Fruit fly (Drosophila melanogaster) whole organism, prepupa: ENCODE results near the gene Ama.

ENCODE experiments used
- Blimp-1 ChIP-seq: fragments of 200-800 bp; sonication (Bioruptor generic); optimal IDR thresholded peaks from 3 replicates; lab custom pipeline; 2017; ENCODE audit warnings: missing biosample characterization, missing genetic modification characterization, mild to moderate bottlenecking, moderate library complexity, missing genetic modification reagents
- CG11294 ChIP-seq: fragments of 200-800 bp; sonication (Bioruptor generic); IDR thresholded peaks from 2 replicates; pipeline ENCODE4 v1.3.6; 2022; ENCODE audit warnings: missing biosample characterization, missing genetic modification characterization
- CG11762 ChIP-seq: fragments of 200-800 bp; sonication (Bioruptor generic); optimal IDR thresholded peaks from 3 replicates; lab custom pipeline; 2016; ENCODE audit warnings: missing biosample characterization, missing genetic modification characterization; ENCODE audit not compliant: insufficient read depth
- CG15336 ChIP-seq: fragments of 200-800 bp; sonication (Bioruptor generic); IDR thresholded peaks from 2 replicates; pipeline ENCODE4 v1.3.6; 2022; ENCODE audit warnings: missing biosample characterization, missing genetic modification characterization
- CG1621 ChIP-seq: fragments of 200-800 bp; sonication (Bioruptor generic); optimal IDR thresholded peaks from 3 replicates; lab custom pipeline; 2018; ENCODE audit warnings: missing biosample characterization, mild to moderate bottlenecking, missing genetic modification characterization
- CG16779 ChIP-seq: fragments of 200-800 bp; sonication (Bioruptor generic); optimal IDR thresholded peaks from 3 replicates; lab custom pipeline; 2017; ENCODE audit warnings: missing biosample characterization, mild to moderate bottlenecking, missing genetic modification characterization
- CG3032 ChIP-seq: fragments of 200-800 bp; optimal IDR thresholded peaks from 2 replicates; lab custom pipeline; 2019; ENCODE audit warnings: missing biosample characterization, mild to moderate bottlenecking, missing genetic modification characterization, moderate library complexity
- CG31627 ChIP-seq: fragments of 200-800 bp; sonication (Bioruptor generic); optimal IDR thresholded peaks from 3 replicates; lab custom pipeline; 2016; ENCODE audit warnings: missing biosample characterization, missing genetic modification characterization
- CG32006 ChIP-seq: fragments of 200-800 bp; sonication (Bioruptor generic); optimal IDR thresholded peaks from 3 replicates; lab custom pipeline; 2017; ENCODE audit warnings: missing biosample characterization, mild to moderate bottlenecking, missing genetic modification characterization
- CG3919 ChIP-seq: fragments of 200-800 bp; sonication (Bioruptor generic); optimal IDR thresholded peaks from 3 replicates; lab custom pipeline; 2016; ENCODE audit warnings: missing biosample characterization, missing genetic modification characterization
- CG6808 ChIP-seq: fragments of 200-800 bp; sonication (Bioruptor generic); optimal IDR thresholded peaks from 3 replicates; lab custom pipeline; 2017; ENCODE audit warnings: missing biosample characterization, missing genetic modification characterization, mild to moderate bottlenecking, moderate library complexity, missing genetic modification reagents
- CG6854 ChIP-seq: fragments of 200-800 bp; sonication (Bioruptor generic); optimal IDR thresholded peaks from 2 replicates; lab custom pipeline; 2017; ENCODE audit warnings: missing biosample characterization, mild to moderate bottlenecking, missing genetic modification characterization
- CG7368 ChIP-seq: fragments of 200-800 bp; sonication (Bioruptor generic); optimal IDR thresholded peaks from 3 replicates; lab custom pipeline; 2016; ENCODE audit warnings: missing biosample characterization, missing genetic modification characterization
- CG8119 ChIP-seq: fragments of 200-800 bp; sonication (Bioruptor generic); IDR thresholded peaks from 3 replicates; pipeline ENCODE4 v1.3.6; 2022; ENCODE audit warnings: missing biosample characterization, missing genetic modification characterization
- CG8319 ChIP-seq: fragments of 200-800 bp; sonication (Bioruptor generic); optimal IDR thresholded peaks from 3 replicates; lab custom pipeline; 2016; ENCODE audit warnings: missing biosample characterization, missing genetic modification characterization
- CG8632 ChIP-seq: fragments of 200-800 bp; sonication (Bioruptor generic); optimal IDR thresholded peaks from 3 replicates; lab custom pipeline; 2016; ENCODE audit warnings: missing biosample characterization, missing genetic modification characterization
- CG9139 ChIP-seq: fragments of 200-800 bp; sonication (Bioruptor generic); optimal IDR thresholded peaks from 3 replicates; lab custom pipeline; 2017; ENCODE audit warnings: missing biosample characterization, mild to moderate bottlenecking, missing genetic modification characterization
- Eip78C ChIP-seq: fragments of 200-800 bp; sonication (Bioruptor generic); peaks from one replicate; lab custom pipeline; 2016; ENCODE audit warnings: missing biosample characterization, missing genetic modification characterization
- Eip93F ChIP-seq: fragments of 200-800 bp; sonication (Bioruptor generic); optimal IDR thresholded peaks from 2 replicates; lab custom pipeline; 2016; ENCODE audit warnings: missing biosample characterization, mild to moderate bottlenecking, missing genetic modification characterization
- Ets96B ChIP-seq: fragments of 200-800 bp; optimal IDR thresholded peaks from 2 replicates; lab custom pipeline; 2019; ENCODE audit warnings: missing biosample characterization, mild to moderate bottlenecking, missing genetic modification characterization, moderate library complexity
- Gug ChIP-seq: fragments of 200-800 bp; sonication (Bioruptor generic); IDR thresholded peaks from 2 replicates; pipeline ENCODE4 v1.3.6; 2022; ENCODE audit warnings: missing biosample characterization, missing genetic modification characterization
- Hr39 ChIP-seq: fragments of 200-800 bp; sonication (Bioruptor generic); optimal IDR thresholded peaks from 2 replicates; lab custom pipeline; 2016; ENCODE audit warnings: missing biosample characterization, missing genetic modification characterization
- Hr4 ChIP-seq: fragments of 200-800 bp; sonication (Bioruptor generic); optimal IDR thresholded peaks from 3 replicates; lab custom pipeline; 2016; ENCODE audit warnings: missing biosample characterization, missing genetic modification characterization
- Met ChIP-seq: fragments of 200-800 bp; sonication (Bioruptor generic); optimal IDR thresholded peaks from 3 replicates; lab custom pipeline; 2016; ENCODE audit warnings: missing biosample characterization, missing genetic modification characterization
- Sox102F ChIP-seq: fragments of 200-800 bp; sonication (Bioruptor generic); optimal IDR thresholded peaks from 2 replicates; lab custom pipeline; 2016; ENCODE audit warnings: missing biosample characterization, mild to moderate bottlenecking, missing genetic modification characterization
- acj6 ChIP-seq: fragments of 200-800 bp; sonication (Bioruptor generic); optimal IDR thresholded peaks from 3 replicates; lab custom pipeline; 2016; ENCODE audit warnings: missing biosample characterization, missing genetic modification characterization
- dac ChIP-seq: fragments of 200-800 bp; sonication (Bioruptor generic); optimal IDR thresholded peaks from 2 replicates; lab custom pipeline; 2017; ENCODE audit warnings: missing biosample characterization, mild to moderate bottlenecking, missing genetic modification characterization
- dsx ChIP-seq: fragments of 200-800 bp; optimal IDR thresholded peaks from 3 replicates; lab custom pipeline; 2019; ENCODE audit warnings: missing biosample characterization, mild to moderate bottlenecking, missing genetic modification characterization, moderate library complexity; ENCODE audit not compliant: poor library complexity, severe bottlenecking
- eg ChIP-seq: fragments of 200-800 bp; sonication (Bioruptor generic); IDR thresholded peaks from 3 replicates; pipeline ENCODE4 v1.3.6; 2022; ENCODE audit warnings: missing biosample characterization, missing genetic modification characterization
- fd59A ChIP-seq: fragments of 200-800 bp; sonication (Bioruptor generic); optimal IDR thresholded peaks from 2 replicates; lab custom pipeline; 2017; ENCODE audit warnings: missing biosample characterization, mild to moderate bottlenecking, missing genetic modification characterization, missing genetic modification reagents
- fd85E ChIP-seq: fragments of 200-800 bp; sonication (Bioruptor generic); optimal IDR thresholded peaks from 3 replicates; lab custom pipeline; 2016; ENCODE audit warnings: missing biosample characterization, missing genetic modification characterization
- fkh ChIP-seq: fragments of 200-800 bp; sonication (Bioruptor generic); optimal IDR thresholded peaks from 3 replicates; lab custom pipeline; 2017; ENCODE audit warnings: missing biosample characterization, mild to moderate bottlenecking, missing genetic modification characterization, moderate library complexity
- lz ChIP-seq: fragments of 200-800 bp; sonication (Bioruptor generic); optimal IDR thresholded peaks from 3 replicates; lab custom pipeline; 2016; ENCODE audit warnings: missing biosample characterization, missing genetic modification characterization
- pdm3 ChIP-seq: fragments of 200-800 bp; sonication (Bioruptor generic); optimal IDR thresholded peaks from 3 replicates; lab custom pipeline; 2016; ENCODE audit warnings: missing biosample characterization, missing genetic modification characterization
- salr ChIP-seq, 2 experiments: fragments of 200-800 bp; sonication (Bioruptor generic); optimal IDR thresholded peaks; 3 replicates each; lab custom pipeline; 2016 to 2018; ENCODE audit warnings: missing biosample characterization in 2 of 2, missing genetic modification characterization in 2 of 2, mild to moderate bottlenecking in 1 of 2
- ss ChIP-seq, 2 experiments: fragments of 200-800 bp; sonication (Bioruptor generic); optimal IDR thresholded peaks; 2 replicates in 1 of 2; 3 replicates in 1 of 2; lab custom pipeline; 2017 to 2018; ENCODE audit warnings: mild to moderate bottlenecking in 2 of 2, missing biosample characterization in 2 of 2, missing genetic modification characterization in 2 of 2, moderate library complexity in 1 of 2
- svp ChIP-seq: fragments of 200-800 bp; sonication (Bioruptor generic); peaks from one replicate; lab custom pipeline; 2016; ENCODE audit warnings: missing biosample characterization, missing genetic modification characterization
- topi ChIP-seq: fragments of 200-800 bp; sonication (Bioruptor generic); optimal IDR thresholded peaks from 3 replicates; lab custom pipeline; 2016; ENCODE audit warnings: missing biosample characterization, missing genetic modification characterization
- vri ChIP-seq: fragments of 200-800 bp; sonication (Bioruptor generic); optimal IDR thresholded peaks from 3 replicates; lab custom pipeline; 2016; ENCODE audit warnings: missing biosample characterization, mild to moderate bottlenecking, missing genetic modification characterization

The Ama gene

dm6 chr3R:6762794-6763407, 508 bp downstream of the Ama start (continued):
- TF ChIP-seq fd85E (peak; percentile 32), Gug (GFP tag; lab: Robert Waterston, UW) (peak; percentile 51; the same call in 1 of the 2 replicates), CG8319 (peak; percentile 53), CG32006 (GFP tag; lab: Kevin White, UChicago) (peak; percentile 81), CG11762 (GFP tag; lab: Kevin White, UChicago) (peak; percentile 47), CG6808 (GFP tag; lab: Kevin White, UChicago) (peak; percentile 59), acj6 (GFP tag; lab: Kevin White, UChicago) (peak; percentile 80), pdm3 (peak; percentile 72), CG1621 (tag; lab: Kevin White, UChicago) (no peak), Sox102F (GFP tag; lab: Kevin White, UChicago) (peak; percentile 77), svp (GFP tag; lab: Kevin White, UChicago) (peak; percentile 93), Hr39 (GFP tag; lab: Kevin White, UChicago) (peak; percentile 76), lz (peak; percentile 76), fkh (GFP tag; lab: Kevin White, UChicago) (peak; percentile 91), Eip93F (GFP tag; lab: Kevin White, UChicago) (peak; percentile 26), Hr4 (peak; percentile 50)

- TF ChIP-seq CG11294 (GFP tag; lab: Robert Waterston, UW) = no peak
- TF ChIP-seq eg (GFP tag; lab: Robert Waterston, UW) = no peak
- peak; percentile 54 for TF ChIP-seq fkh (GFP tag; lab: Kevin White, UChicago)
- no peak for TF ChIP-seq CG31627 (GFP tag; lab: Kevin White, UChicago)
- no peak for TF ChIP-seq Met (GFP tag; lab: Kevin White, UChicago)
- no peak for TF ChIP-seq topi (GFP tag; lab: Kevin White, UChicago)
- peak; percentile 18 for TF ChIP-seq Eip78C (GFP tag; lab: Kevin White, UChicago)
- TF ChIP-seq CG8319 = no peak
- TF ChIP-seq ss (GFP tag; optimal IDR thresholded peaks at IDR 0.05; lab: Kevin White, UChicago) = no peak
- TF ChIP-seq CG6808 (GFP tag; lab: Kevin White, UChicago) = no peak
- TF ChIP-seq dac (GFP tag; lab: Kevin White, UChicago) = no peak
- TF ChIP-seq CG16779 (tag; lab: Kevin White, UChicago) = no peak
- TF ChIP-seq Blimp-1 = no peak
- TF ChIP-seq CG32006 (GFP tag; lab: Kevin White, UChicago) = no peak
- TF ChIP-seq CG15336 (GFP tag; lab: Robert Waterston, UW) = no peak
- TF ChIP-seq svp (GFP tag; lab: Kevin White, UChicago) = peak; percentile 30
- TF ChIP-seq vri (GFP tag; lab: Kevin White, UChicago) = no peak
- TF ChIP-seq CG3032 (tag; lab: Kevin White, UChicago) = no peak
- no peak for TF ChIP-seq salr (GFP tag; optimal IDR thresholded peaks at IDR 0.05; lab: Kevin White, UChicago)
Measured at dm6 chr3R:6764848-6765247, 2.5 kb downstream of the Ama start.

- TF ChIP-seq CG8119 (GFP tag; lab: Robert Waterston, UW) (no peak), CG31627 (GFP tag; lab: Kevin White, UChicago) (no peak), salr (GFP tag; optimal IDR thresholded peaks at IDR 0.05; lab: Kevin White, UChicago) (no peak), CG6854 (GFP tag; lab: Kevin White, UChicago) (no peak), Gug (GFP tag; lab: Robert Waterston, UW) (no peak), CG16779 (tag; lab: Kevin White, UChicago) (no peak), Ets96B (tag; lab: Kevin White, UChicago) (no peak), Hr4 (no peak), fkh (GFP tag; lab: Kevin White, UChicago) (no peak), CG9139 (GFP tag; lab: Kevin White, UChicago) (no peak), Eip78C (GFP tag; lab: Kevin White, UChicago) (no peak), CG7368 (GFP tag; lab: Kevin White, UChicago) (no peak), CG3919 (no peak), dsx (GFP tag; lab: Kevin White, UChicago) (no peak), fd59A (GFP tag; lab: Kevin White, UChicago) (no peak), CG11294 (GFP tag; lab: Robert Waterston, UW) (no peak), CG8632 (GFP tag; lab: Kevin White, UChicago) (no peak), fd85E (no peak), CG6808 (GFP tag; lab: Kevin White, UChicago) (no peak)
Measured at dm6 chr3R:6766171-6766591, 3.8 kb downstream of the Ama start.
